Worm (Caenorhabditis elegans): ENCODE data around the gene dap-3.

Gene dap-3

DNA sequence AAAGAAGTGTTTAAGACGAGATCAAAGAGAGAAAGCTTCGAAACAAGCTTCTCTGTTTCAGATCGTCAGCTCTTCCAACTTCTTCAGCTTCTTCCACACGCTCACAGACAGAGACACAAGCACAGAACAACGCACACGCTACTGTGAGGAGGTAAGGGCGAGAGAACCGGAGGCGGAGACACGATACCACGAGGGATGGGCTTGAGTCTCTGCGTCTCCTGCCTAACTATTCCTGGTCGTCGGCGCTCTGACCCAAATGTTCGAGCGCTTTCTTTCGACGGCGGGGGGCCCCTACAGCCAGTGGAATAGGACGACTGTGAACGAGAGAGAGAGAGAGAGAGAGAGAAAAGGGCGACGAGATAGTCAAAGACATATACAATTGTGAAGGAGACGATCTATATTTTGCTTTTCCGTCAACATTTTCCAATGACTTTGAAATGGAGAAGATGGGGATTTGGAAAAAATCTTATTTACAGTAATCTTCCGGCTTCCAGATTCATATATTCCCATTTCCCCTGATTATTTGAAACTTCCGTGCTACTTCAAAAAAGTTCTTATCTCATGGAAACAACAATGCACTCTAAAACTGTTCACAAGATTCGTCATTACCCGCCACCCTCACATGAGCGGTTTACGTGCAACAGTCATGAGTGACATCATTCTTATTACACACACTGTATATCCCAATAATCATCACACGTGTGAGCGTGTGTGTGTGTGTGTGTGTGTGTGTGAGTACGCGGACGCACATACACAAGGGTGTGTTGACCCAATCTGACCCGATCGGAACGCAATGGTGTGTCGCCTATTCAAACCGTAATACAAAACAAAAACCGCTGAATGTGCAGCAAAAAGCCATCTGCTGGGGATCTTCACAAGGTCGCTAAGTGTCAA, 31.9 kb upstream of the dap-3 start (continued):
- peak; percentile 24 for TF ChIP-seq ets-4 (GFP tag; optimal IDR thresholded peaks at IDR 0.05)
- TF ChIP-seq nhr-27 (tag; optimal IDR thresholded peaks at IDR 0.05), result no peak
- TF ChIP-seq let-607 (tag; optimal IDR thresholded peaks at IDR 0.05), result peak in 1 of 2 experiments; percentile 36
- peak; percentile 91 for TF ChIP-seq atf-7 (tag; optimal IDR thresholded peaks at IDR 0.05)
- no peak for TF ChIP-seq ztf-26 (tag; optimal IDR thresholded peaks at IDR 0.05)
- peak; percentile 45 for TF ChIP-seq tlf-1 (GFP tag; optimal IDR thresholded peaks at IDR 0.05)
- no peak for TF ChIP-seq sptf-2 (GFP tag; optimal IDR thresholded peaks at IDR 0.05)
- TF ChIP-seq madf-8 (GFP tag; conservative IDR thresholded peaks at IDR 0.05), result no peak
- TF ChIP-seq lin-40 (tag; optimal IDR thresholded peaks at IDR 0.05), result peak; percentile 72
- peak; percentile 69; the same call in 1 of the 2 replicates for TF ChIP-seq ztf-6 (GFP tag; IDR thresholded peaks at IDR 0.05)
- no peak for TF ChIP-seq F10E7.11 (tag; optimal IDR thresholded peaks at IDR 0.05)
- TF ChIP-seq Y79H2A.3 (GFP tag; conservative IDR thresholded peaks at IDR 0.05), result no peak
- TF ChIP-seq sea-2 (GFP tag; IDR thresholded peaks at IDR 0.05), result no peak; the same call in 1 of the 2 replicates
- no peak for TF ChIP-seq repo-1 (tag; optimal IDR thresholded peaks at IDR 0.05)
- no peak for TF ChIP-seq ceh-79 (tag; optimal IDR thresholded peaks at IDR 0.05)
- peak; percentile 55; the same call in 1 of the 2 replicates for TF ChIP-seq nfyb-1 (GFP tag; IDR thresholded peaks at IDR 0.05)
- peak; percentile 53 for TF ChIP-seq zim-3 (tag; optimal IDR thresholded peaks at IDR 0.05)
- TF ChIP-seq lsl-1 (GFP tag; optimal IDR thresholded peaks at IDR 0.05), result no peak
- no peak for TF ChIP-seq lag-1 (GFP tag; IDR thresholded peaks at IDR 0.05)
- no peak for TF ChIP-seq nfya-2 (GFP tag; IDR thresholded peaks at IDR 0.05)
- TF ChIP-seq chd-7 (tag; optimal IDR thresholded peaks at IDR 0.05), result peak; percentile 67
- TF ChIP-seq egl-18 (GFP tag; IDR thresholded peaks at IDR 0.05), result no peak
- peak; percentile 90 for TF ChIP-seq K12H6.12 (tag; optimal IDR thresholded peaks at IDR 0.05)
- TF ChIP-seq rpc-1 (optimal IDR thresholded peaks at IDR 0.05), result peak; percentile 2
- no peak for TF ChIP-seq rpc-1 (tag; optimal IDR thresholded peaks at IDR 0.05)
- TF ChIP-seq T07F8.4 (tag; optimal IDR thresholded peaks at IDR 0.05), result no peak
- TF ChIP-seq B0035.1 (tag; optimal IDR thresholded peaks at IDR 0.05), result no peak
- no peak; the same call in 1 of the 2 replicates for TF ChIP-seq Y95B8A.8 (GFP tag; IDR thresholded peaks at IDR 0.05)
- no peak for TF ChIP-seq madf-6 (GFP tag; IDR thresholded peaks at IDR 0.05)

DNA sequence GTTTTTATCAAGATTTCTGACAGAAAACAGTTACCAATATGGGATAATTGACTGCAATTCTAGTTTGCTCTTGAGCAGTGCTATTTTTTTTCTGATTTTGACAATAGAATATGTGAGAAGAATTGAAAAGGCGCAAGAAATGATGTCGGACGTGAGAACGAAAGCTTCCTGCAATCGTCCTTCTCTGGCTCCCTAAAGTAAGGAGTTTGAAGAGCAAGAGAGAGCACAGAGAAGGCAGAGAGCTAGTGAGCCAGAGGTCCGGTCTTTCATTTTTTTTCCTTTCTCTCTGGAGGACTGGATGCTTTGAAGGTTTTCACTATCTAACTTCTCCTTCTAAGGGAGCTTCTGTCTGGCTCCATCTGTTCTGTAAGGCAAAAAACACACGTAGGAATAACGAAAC, 30.8 kb upstream of the dap-3 start:
- TF ChIP-seq F49E8.2 (tag; optimal IDR thresholded peaks at IDR 0.05; ENCODE audit: insufficient read depth), result no peak
- TF ChIP-seq zfh-2 (GFP tag; conservative IDR thresholded peaks at IDR 0.05), result peak; percentile 17; the same call in 1 of the 2 replicates
- peak; percentile 82 for TF ChIP-seq ama-1 (optimal IDR thresholded peaks at IDR 0.05)
- TF ChIP-seq ama-1 (GFP tag; optimal IDR thresholded peaks at IDR 0.05), result no peak
- TF ChIP-seq cebp-1 (GFP tag; IDR thresholded peaks at IDR 0.05), result no peak
- TF ChIP-seq cebp-1 (tag; optimal IDR thresholded peaks at IDR 0.05), result peak; percentile 9

DNA sequence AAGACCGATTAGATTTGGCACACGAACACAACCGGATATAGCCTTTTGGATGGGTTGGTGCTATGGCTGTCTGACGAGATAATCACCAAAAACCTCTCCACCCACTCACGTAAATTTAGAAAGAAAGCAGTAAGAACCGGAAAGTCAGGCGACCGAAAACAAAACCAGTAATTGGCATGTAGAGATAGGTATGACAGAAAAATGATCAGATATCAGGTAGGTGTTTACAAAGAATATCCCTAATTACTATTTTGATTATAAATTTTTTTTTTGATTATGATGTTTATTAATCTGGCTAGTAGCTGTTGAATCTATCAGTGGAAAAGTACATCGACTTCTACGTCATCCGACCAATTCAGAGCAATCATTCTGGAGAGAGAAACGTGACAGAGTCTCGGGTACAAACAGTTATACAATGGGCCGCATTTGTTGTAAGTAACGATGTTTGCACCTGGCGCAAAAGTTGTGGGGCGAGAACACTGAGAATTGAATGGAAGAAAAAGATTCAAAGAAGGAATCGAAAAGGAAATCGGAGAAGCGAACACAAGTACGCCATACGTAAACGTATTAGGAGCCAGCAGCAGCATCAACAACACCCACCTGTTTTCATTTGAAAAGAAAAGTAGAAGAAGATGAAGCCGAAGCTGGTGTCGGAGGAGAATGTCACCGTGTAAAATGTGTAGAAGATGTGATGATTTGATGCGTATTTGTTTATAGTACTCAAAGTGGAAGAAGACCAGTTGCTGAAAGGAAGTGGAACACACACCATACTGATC, 29.9 kb upstream of the dap-3 start:
- TF ChIP-seq hmg-1.2 (GFP tag; IDR thresholded peaks at IDR 0.05) (no peak), F39B2.1 (GFP tag; IDR thresholded peaks at IDR 0.05) (no peak), T07F8.4 (tag; optimal IDR thresholded peaks at IDR 0.05) (no peak), ceh-40 (GFP tag; IDR thresholded peaks at IDR 0.05) (no peak), mxl-1 (tag; optimal IDR thresholded peaks at IDR 0.05) (no peak), zim-3 (tag; optimal IDR thresholded peaks at IDR 0.05) (no peak), tlf-1 (GFP tag; optimal IDR thresholded peaks at IDR 0.05) (no peak), pha-4 (tag; optimal IDR thresholded peaks at IDR 0.05) (no peak), efl-1 (GFP tag; optimal IDR thresholded peaks at IDR 0.05) (no peak), chd-7 (tag; optimal IDR thresholded peaks at IDR 0.05) (peak; percentile 29), lsl-1 (GFP tag; optimal IDR thresholded peaks at IDR 0.05) (no peak), B0336.3 (GFP tag; IDR thresholded peaks at IDR 0.05) (no peak), let-607 (tag; optimal IDR thresholded peaks at IDR 0.05) (no peak), him-1 (tag; optimal IDR thresholded peaks at IDR 0.05) (no peak), T26A5.8 (tag; optimal IDR thresholded peaks at IDR 0.05) (no peak), pbrm-1 (GFP tag; IDR thresholded peaks at IDR 0.05) (no peak)
